Worm (Caenorhabditis elegans): ENCODE results near the gene T07E3.4.

Gene T07E3.4

ce11 chrIII:6869268-6869667 is 28.5 kb upstream of the T07E3.4 start, which contains the start of the genes cra-1 and kbp-1:
TSS of gene cra-1 (minus strand) at chrIII:6869460.
TSS of gene kbp-1 (plus strand) at chrIII:6869633.
- TF ChIP-seq ceh-45 (GFP tag; IDR thresholded peaks at IDR 0.05) (no peak), C08G9.2 (tag; optimal IDR thresholded peaks at IDR 0.05) (no peak), unc-42 (tag; optimal IDR thresholded peaks at IDR 0.05) (peak; percentile 46), tbx-2 (tag; optimal IDR thresholded peaks at IDR 0.05) (peak; percentile 44), ets-4 (tag; optimal IDR thresholded peaks at IDR 0.05) (no peak), pha-2 (tag; optimal IDR thresholded peaks at IDR 0.05) (no peak), dmd-4 (tag; optimal IDR thresholded peaks at IDR 0.05; ENCODE audit: borderline replicate concordance) (no peak), ceh-9 (tag; optimal IDR thresholded peaks at IDR 0.05) (no peak), elt-2 (tag; optimal IDR thresholded peaks at IDR 0.05) (peak; percentile 38), fax-1 (tag; optimal IDR thresholded peaks at IDR 0.05) (no peak), ceh-6 (GFP tag; optimal IDR thresholded peaks at IDR 0.05) (no peak), ceh-22 (tag; optimal IDR thresholded peaks at IDR 0.05) (no peak), lim-6 (tag; optimal IDR thresholded peaks at IDR 0.05) (no peak)

ce11 chrIII:6869996-6870395 is 27.8 kb upstream of the T07E3.4 start, which contains the start of gene K04C2.8:
TSS of gene K04C2.8 (plus strand) at chrIII:6870296.
- TF ChIP-seq tbx-7 (tag; optimal IDR thresholded peaks at IDR 0.05) = no peak
- no peak for TF ChIP-seq hlh-8 (tag; optimal IDR thresholded peaks at IDR 0.05)
- no peak for TF ChIP-seq pha-2 (tag; optimal IDR thresholded peaks at IDR 0.05)
- TF ChIP-seq F13H6.1 (tag; optimal IDR thresholded peaks at IDR 0.05) = no peak
- TF ChIP-seq zip-5 (tag; optimal IDR thresholded peaks at IDR 0.05) = no peak
- no peak for TF ChIP-seq odd-2 (tag; optimal IDR thresholded peaks at IDR 0.05)

ce11 chrIII:6871067-6871466 is 26.7 kb upstream of the T07E3.4 start:
- TF ChIP-seq unc-55 (GFP tag; optimal IDR thresholded peaks at IDR 0.05) (peak; percentile 6), nhr-11 (tag; optimal IDR thresholded peaks at IDR 0.05) (no peak)

- no peak for TF ChIP-seq npax-4 (tag; optimal IDR thresholded peaks at IDR 0.05)
- TF ChIP-seq ceh-19 (GFP tag; optimal IDR thresholded peaks at IDR 0.05) = no peak
Measured at ce11 chrIII:6871668-6872067, 26.1 kb upstream of the T07E3.4 start.

- TF ChIP-seq ref-2 (tag; optimal IDR thresholded peaks at IDR 0.05) (no peak), che-1 (tag; optimal IDR thresholded peaks at IDR 0.05) (no peak), sox-2 (GFP tag; IDR thresholded peaks at IDR 0.05) (no peak), dve-1 (tag; optimal IDR thresholded peaks at IDR 0.05) (no peak)
Measured at ce11 chrIII:6872534-6873150, 25.2 kb upstream of the T07E3.4 start, which contains the start of gene K04C2.3. TSS of gene K04C2.3 (plus strand) at chrIII:6873089.

- TF ChIP-seq K02D7.2 (tag; optimal IDR thresholded peaks at IDR 0.05) = no peak
- no peak for TF ChIP-seq pag-3 (tag; optimal IDR thresholded peaks at IDR 0.05; ENCODE audit: borderline replicate concordance)
- no peak for TF ChIP-seq nhr-232 (tag; optimal IDR thresholded peaks at IDR 0.05)
- no peak for TF ChIP-seq ztf-16 (tag; optimal IDR thresholded peaks at IDR 0.05)
- no peak for TF ChIP-seq ceh-31 (tag; optimal IDR thresholded peaks at IDR 0.05)
- no peak for TF ChIP-seq Y22D7AL.16 (tag; optimal IDR thresholded peaks at IDR 0.05)
- TF ChIP-seq fax-1 (tag; optimal IDR thresholded peaks at IDR 0.05) = no peak
- no peak for TF ChIP-seq npax-4 (tag; optimal IDR thresholded peaks at IDR 0.05)
- TF ChIP-seq lim-6 (tag; optimal IDR thresholded peaks at IDR 0.05) = no peak
- no peak for TF ChIP-seq ceh-14 (tag; optimal IDR thresholded peaks at IDR 0.05)
- no peak for TF ChIP-seq ceh-9 (tag; optimal IDR thresholded peaks at IDR 0.05)
- no peak for TF ChIP-seq ceh-22 (tag; optimal IDR thresholded peaks at IDR 0.05)
- no peak for TF ChIP-seq gmeb-2 (tag; optimal IDR thresholded peaks at IDR 0.05)
- TF ChIP-seq K09A11.1 (tag; optimal IDR thresholded peaks at IDR 0.05; ENCODE audit: insufficient read depth) = no peak
Measured at ce11 chrIII:6873724-6874123, 24.1 kb upstream of the T07E3.4 start.

All from whole organism, late embryonic.